Worm (Caenorhabditis elegans) whole organism, late embryonic: ENCODE data around the gene pab-2.

ENCODE experiments used
- C08G9.2 ChIP-seq: sonication (generic microtip); optimal IDR thresholded peaks from 2 replicates; lab custom pipeline; 2016; ENCODE audit warnings: mild to moderate bottlenecking, missing genetic modification characterization, moderate library complexity, missing compliant biosample characterization
- C38D4.7 ChIP-seq: fragments of 200-800 bp; sonication (Bioruptor generic); optimal IDR thresholded peaks from 2 replicates; lab custom pipeline; 2018; ENCODE audit warnings: mild to moderate bottlenecking, missing genetic modification characterization, moderate library complexity, missing compliant biosample characterization
- K09A11.1 ChIP-seq: sonication (generic microtip); optimal IDR thresholded peaks from 2 replicates; lab custom pipeline; 2017; ENCODE audit warnings: antibody characterized with exemption, mild to moderate bottlenecking, missing genetic modification characterization, missing compliant biosample characterization; ENCODE audit not compliant: insufficient read depth
- T23F11.4 ChIP-seq: fragments of 200-800 bp; sonication (Bioruptor generic); optimal IDR thresholded peaks from 2 replicates; lab custom pipeline; 2018; ENCODE audit warnings: mild to moderate bottlenecking, missing genetic modification characterization, missing compliant biosample characterization
- ama-1 ChIP-seq: fragments of 150-350 bp; optimal IDR thresholded peaks from 2 replicates; lab custom pipeline; 2014
- ceh-18 ChIP-seq: sonication (generic microtip); optimal IDR thresholded peaks from 2 replicates; lab custom pipeline; 2016; ENCODE audit warnings: missing genetic modification characterization, missing compliant biosample characterization
- ceh-2 ChIP-seq: sonication (generic microtip); optimal IDR thresholded peaks from 2 replicates; lab custom pipeline; 2016; ENCODE audit warnings: missing genotype, missing genetic modification characterization, missing compliant biosample characterization
- ceh-22 ChIP-seq: sonication (generic microtip); optimal IDR thresholded peaks from 2 replicates; lab custom pipeline; 2017; ENCODE audit warnings: missing biosample characterization, missing genetic modification characterization
- ceh-31 ChIP-seq: sonication (generic microtip); optimal IDR thresholded peaks from 2 replicates; lab custom pipeline; 2016; ENCODE audit warnings: missing genetic modification characterization, missing compliant biosample characterization
- ceh-45 ChIP-seq: fragments of 200-800 bp; sonication (Bioruptor generic); IDR thresholded peaks from 2 replicates; pipeline ENCODE4 v1.3.6; 2022; ENCODE audit warnings: missing genetic modification reagents, missing genetic modification characterization, missing compliant biosample characterization
- ceh-48 ChIP-seq: sonication (generic microtip); optimal IDR thresholded peaks from 2 replicates; lab custom pipeline; 2016; ENCODE audit warnings: missing genetic modification characterization, inconsistent platforms, missing compliant biosample characterization
- ceh-6 ChIP-seq: fragments of 200-800 bp; sonication (Bioruptor generic); optimal IDR thresholded peaks from 2 replicates; lab custom pipeline; 2018; ENCODE audit warnings: mild to moderate bottlenecking, missing genetic modification characterization, missing compliant biosample characterization
- ceh-9 ChIP-seq: sonication (generic microtip); optimal IDR thresholded peaks from 2 replicates; lab custom pipeline; 2016; ENCODE audit warnings: mild to moderate bottlenecking, missing genetic modification characterization, inconsistent platforms, missing compliant biosample characterization
- dmd-4 ChIP-seq: sonication (generic microtip); optimal IDR thresholded peaks from 2 replicates; lab custom pipeline; 2016; ENCODE audit warnings: borderline replicate concordance, missing genetic modification characterization, missing compliant biosample characterization
- elt-2 ChIP-seq: sonication (generic microtip); optimal IDR thresholded peaks from 2 replicates; lab custom pipeline; 2016; ENCODE audit warnings: missing genetic modification reagents, missing genetic modification characterization, missing compliant biosample characterization
- ets-4 ChIP-seq: sonication (generic microtip); optimal IDR thresholded peaks from 2 replicates; lab custom pipeline; 2016; ENCODE audit warnings: missing genetic modification characterization, missing compliant biosample characterization
- eyg-1 ChIP-seq: sonication (generic microtip); optimal IDR thresholded peaks from 2 replicates; lab custom pipeline; 2016; ENCODE audit warnings: missing genotype, missing genetic modification characterization, missing compliant biosample characterization
- fax-1 ChIP-seq: sonication (generic microtip); optimal IDR thresholded peaks from 2 replicates; lab custom pipeline; 2016; ENCODE audit warnings: missing genotype, missing genetic modification characterization, missing compliant biosample characterization
- gmeb-2 ChIP-seq: sonication (generic microtip); optimal IDR thresholded peaks from 2 replicates; lab custom pipeline; 2016; ENCODE audit warnings: missing genetic modification characterization, inconsistent platforms, missing compliant biosample characterization
- hlh-15 ChIP-seq: sonication (generic microtip); optimal IDR thresholded peaks from 2 replicates; lab custom pipeline; 2016; ENCODE audit warnings: missing genetic modification characterization, missing compliant biosample characterization
- hlh-6 ChIP-seq: sonication (generic microtip); optimal IDR thresholded peaks from 2 replicates; lab custom pipeline; 2016; ENCODE audit warnings: missing genotype, missing genetic modification characterization, missing compliant biosample characterization
- hlh-8 ChIP-seq: sonication (generic microtip); optimal IDR thresholded peaks from 2 replicates; lab custom pipeline; 2016; ENCODE audit warnings: missing genotype, missing genetic modification characterization, missing compliant biosample characterization
- lin-11 ChIP-seq: fragments of 200-800 bp; sonication (Bioruptor generic); optimal IDR thresholded peaks from 2 replicates; lab custom pipeline; 2018; ENCODE audit warnings: mild to moderate bottlenecking, missing genetic modification characterization, missing compliant biosample characterization
- madf-2 ChIP-seq: sonication (generic microtip); optimal IDR thresholded peaks from 2 replicates; lab custom pipeline; 2017; ENCODE audit warnings: missing genetic modification characterization, missing compliant biosample characterization
- mec-3 ChIP-seq: sonication (generic microtip); optimal IDR thresholded peaks from 2 replicates; lab custom pipeline; 2016; ENCODE audit warnings: borderline replicate concordance, missing genetic modification characterization, missing compliant biosample characterization
- nfya-1 ChIP-seq: sonication (generic microtip); optimal IDR thresholded peaks from 2 replicates; lab custom pipeline; 2017; ENCODE audit warnings: missing genetic modification characterization, mild to moderate bottlenecking, missing compliant biosample characterization, antibody characterized with exemption, moderate library complexity
- nhr-232 ChIP-seq: sonication (generic microtip); optimal IDR thresholded peaks from 2 replicates; lab custom pipeline; 2016; ENCODE audit warnings: missing genetic modification characterization, missing compliant biosample characterization
- npax-4 ChIP-seq: sonication (generic microtip); optimal IDR thresholded peaks from 2 replicates; lab custom pipeline; 2016; ENCODE audit warnings: missing genetic modification characterization, missing compliant biosample characterization
- pat-9 ChIP-seq: fragments of 200-800 bp; sonication (Bioruptor generic); optimal IDR thresholded peaks from 2 replicates; lab custom pipeline; 2018; ENCODE audit warnings: mild to moderate bottlenecking, missing genetic modification characterization, moderate library complexity, missing compliant biosample characterization
- pax-1 ChIP-seq: fragments of 150-350 bp; optimal IDR thresholded peaks from 2 replicates; lab custom pipeline; 2014; ENCODE audit warnings: missing biosample characterization, missing genetic modification characterization
- pha-2 ChIP-seq: sonication (generic microtip); optimal IDR thresholded peaks from 2 replicates; lab custom pipeline; 2017; ENCODE audit warnings: mild to moderate bottlenecking, missing genetic modification characterization, missing compliant biosample characterization
- pros-1 ChIP-seq: fragments of 150-350 bp; optimal IDR thresholded peaks from 2 replicates; lab custom pipeline; 2014; ENCODE audit warnings: missing biosample characterization, missing genetic modification reagents, missing genetic modification characterization
- ref-2 ChIP-seq: sonication (generic microtip); optimal IDR thresholded peaks from 2 replicates; lab custom pipeline; 2016; ENCODE audit warnings: missing genetic modification characterization, missing compliant biosample characterization
- rnt-1 ChIP-seq: sonication (generic microtip); optimal IDR thresholded peaks from 2 replicates; lab custom pipeline; 2016; ENCODE audit warnings: missing genetic modification characterization, missing compliant biosample characterization
- sdc-2 ChIP-seq: sonication (generic microtip); optimal IDR thresholded peaks from 2 replicates; lab custom pipeline; 2016; ENCODE audit warnings: missing genotype, missing genetic modification characterization, missing compliant biosample characterization
- sox-2 ChIP-seq: fragments of 200-800 bp; sonication (Bioruptor generic); IDR thresholded peaks from 2 replicates; pipeline ENCODE4 v1.3.6; 2022; ENCODE audit warnings: missing genetic modification reagents, missing genetic modification characterization, missing compliant biosample characterization
- sox-4 ChIP-seq: sonication (generic microtip); optimal IDR thresholded peaks from 2 replicates; lab custom pipeline; 2017; ENCODE audit warnings: mild to moderate bottlenecking, missing genetic modification characterization, inconsistent platforms, missing compliant biosample characterization
- syd-9 ChIP-seq: sonication (generic microtip); optimal IDR thresholded peaks from 2 replicates; lab custom pipeline; 2016; ENCODE audit warnings: mild to moderate bottlenecking, missing genetic modification characterization, moderate library complexity, missing compliant biosample characterization
- tbx-2 ChIP-seq: sonication (generic microtip); optimal IDR thresholded peaks from 2 replicates; lab custom pipeline; 2016; ENCODE audit warnings: missing genetic modification characterization, missing compliant biosample characterization
- ttx-3 ChIP-seq: sonication (generic microtip); optimal IDR thresholded peaks from 2 replicates; lab custom pipeline; 2016; ENCODE audit warnings: missing genetic modification reagents, missing genetic modification characterization, missing compliant biosample characterization
- unc-3 ChIP-seq, 2 experiments: fragments of 200-800 bp in 1 of 2; sonication (Bioruptor generic) in 1 of 2; sonication (generic microtip) in 1 of 2; conservative IDR thresholded peaks in 1 of 2; optimal IDR thresholded peaks in 1 of 2; 2 replicates each; pipeline versions ENCODE4 v1.3.6 to Lab custom; 2016 to 2022; ENCODE audit warnings: missing compliant biosample characterization in 2 of 2, missing genetic modification characterization in 2 of 2, missing genetic modification reagents in 1 of 2
- unc-42 ChIP-seq: sonication (generic microtip); optimal IDR thresholded peaks from 2 replicates; lab custom pipeline; 2016; ENCODE audit warnings: missing genotype, missing genetic modification characterization, missing compliant biosample characterization
- zip-5 ChIP-seq: sonication (generic microtip); optimal IDR thresholded peaks from 2 replicates; lab custom pipeline; 2016; ENCODE audit warnings: missing genetic modification characterization, missing compliant biosample characterization
- ztf-16 ChIP-seq: sonication (generic microtip); optimal IDR thresholded peaks from 2 replicates; lab custom pipeline; 2017; ENCODE audit warnings: missing genetic modification characterization, missing compliant biosample characterization

Gene pab-2

ce11 chrX:13518861-13519713 is 8.1 kb downstream of the pab-2 start, which contains the start of the genes cdk-4 and F18H3.1 (continued):
- TF ChIP-seq sox-2 (GFP tag; lab: Robert Waterston, UW) = peak; percentile 39
- peak; percentile 19 for TF ChIP-seq elt-2 (tag; lab: Kevin White, UChicago)
- peak; percentile 73 for TF ChIP-seq tbx-2 (tag; lab: Kevin White, UChicago)
- TF ChIP-seq fax-1 = no peak
- no peak for TF ChIP-seq gmeb-2 (tag; lab: Kevin White, UChicago)

DNA sequence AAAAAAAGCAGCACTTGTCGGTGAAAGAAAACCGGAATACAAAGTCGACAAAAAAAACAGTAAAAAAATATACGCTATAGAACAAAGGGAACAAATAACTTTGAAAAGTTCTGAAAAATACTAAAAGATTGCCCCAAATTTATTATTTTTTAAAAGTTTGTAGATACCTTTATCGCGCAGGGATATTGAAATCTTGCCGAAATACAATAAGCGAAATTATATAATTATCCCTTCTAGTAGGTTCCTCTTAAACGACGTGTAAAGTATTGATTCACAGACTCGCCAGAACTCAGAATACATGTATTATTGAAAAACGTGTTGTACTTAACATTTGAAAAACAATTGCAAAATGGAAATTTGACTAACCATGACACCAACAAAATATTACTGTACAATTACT is 12.8 kb downstream of the pab-2 start:
- peak; percentile 5 for TF ChIP-seq rnt-1 (tag; lab: Kevin White, UChicago)
- peak; percentile 65 for TF ChIP-seq ceh-31
- peak; percentile 61 for TF ChIP-seq unc-42
- TF ChIP-seq ref-2 (tag; lab: Kevin White, UChicago) = peak; percentile 24
- peak; percentile 13 for TF ChIP-seq nfya-1
- peak; percentile 0 for TF ChIP-seq ceh-2 (tag; lab: Kevin White, UChicago)
- no peak for TF ChIP-seq lin-11 (tag; lab: Kevin White, UChicago)
- TF ChIP-seq elt-2 (tag; lab: Kevin White, UChicago) = peak; percentile 19
- TF ChIP-seq zip-5 = no peak
- TF ChIP-seq pha-2 = no peak
- TF ChIP-seq sdc-2 (tag; lab: Kevin White, UChicago) = peak; percentile 98
- TF ChIP-seq ceh-48 (tag; lab: Kevin White, UChicago) = peak; percentile 55
- no peak for TF ChIP-seq dmd-4 (tag; lab: Kevin White, UChicago)

ce11 chrX:13511796-13512195 is 15.4 kb downstream of the pab-2 start:
- TF ChIP-seq pros-1 = no peak
- TF ChIP-seq hlh-8 (tag; lab: Kevin White, UChicago) = peak; percentile 70
- TF ChIP-seq C38D4.7 (GFP tag; lab: Kevin White, UChicago) = peak; percentile 79
- TF ChIP-seq ceh-2 (tag; lab: Kevin White, UChicago) = peak; percentile 42
- no peak for TF ChIP-seq pax-1
- TF ChIP-seq C08G9.2 = peak; percentile 67
- TF ChIP-seq syd-9 (tag; lab: Kevin White, UChicago) = peak; percentile 60
- TF ChIP-seq rnt-1 (tag; lab: Kevin White, UChicago) = peak; percentile 57
- peak; percentile 70 for TF ChIP-seq nhr-232 (tag; lab: Kevin White, UChicago)
- peak; percentile 74 for TF ChIP-seq ztf-16 (tag; lab: Kevin White, UChicago)
- TF ChIP-seq ceh-9 = peak; percentile 50
- no peak for TF ChIP-seq dmd-4 (tag; lab: Kevin White, UChicago)
- no peak for TF ChIP-seq ceh-22 (tag; lab: Kevin White, UChicago)
- TF ChIP-seq ets-4 = no peak
- peak; percentile 64 for TF ChIP-seq pat-9 (tag; lab: Kevin White, UChicago)
- peak; percentile 70 for TF ChIP-seq tbx-2 (tag; lab: Kevin White, UChicago)
- peak; percentile 46 for TF ChIP-seq K09A11.1
- TF ChIP-seq ttx-3 (tag; lab: Kevin White, UChicago) = peak; percentile 68
- TF ChIP-seq T23F11.4 (GFP tag; lab: Kevin White, UChicago) = peak; percentile 77
- no peak for TF ChIP-seq mec-3 (tag; lab: Kevin White, UChicago)
- peak; percentile 85 for TF ChIP-seq ceh-6 (GFP tag; lab: Kevin White, UChicago)
- TF ChIP-seq unc-42 = peak; percentile 24
- peak; percentile 63 for TF ChIP-seq nfya-1
- peak; percentile 78 for TF ChIP-seq hlh-6 (tag; lab: Kevin White, UChicago)
- TF ChIP-seq hlh-15 (tag; lab: Kevin White, UChicago) = peak; percentile 46
- peak; percentile 60; the same call in 1 of the 2 replicates for TF ChIP-seq ceh-45 (GFP tag; lab: Robert Waterston, UW)
- TF ChIP-seq unc-3 (GFP tag; conservative IDR thresholded peaks at IDR 0.05; lab: Robert Waterston, UW) = peak; percentile 67
- peak; percentile 71 for TF ChIP-seq unc-3 (tag; optimal IDR thresholded peaks at IDR 0.05; lab: Kevin White, UChicago)
- TF ChIP-seq ama-1 (lab: Kevin White, UChicago) = no peak
- TF ChIP-seq sdc-2 (tag; lab: Kevin White, UChicago) = peak; percentile 94
- TF ChIP-seq ceh-18 (tag; lab: Kevin White, UChicago) = peak; percentile 27
- TF ChIP-seq ref-2 (tag; lab: Kevin White, UChicago) = peak; percentile 74
- TF ChIP-seq npax-4 (tag; lab: Kevin White, UChicago) = peak; percentile 67
- TF ChIP-seq madf-2 (tag; lab: Kevin White, UChicago) = peak; percentile 72
- peak; percentile 64 for TF ChIP-seq lin-11 (tag; lab: Kevin White, UChicago)
- TF ChIP-seq eyg-1 (tag; lab: Kevin White, UChicago) = peak; percentile 44
- TF ChIP-seq fax-1 = peak; percentile 29
- TF ChIP-seq sox-4 (tag; lab: Kevin White, UChicago) = peak; percentile 83
